Fruit fly (Drosophila melanogaster) whole organism, wandering third instar larva: ENCODE results near the gene raptor.

Experiments
- Hr78 ChIP-seq: fragments of >200 bp; optimal IDR thresholded peaks from 2 replicates; lab custom pipeline; 2017; ENCODE audit warnings: missing biosample characterization, missing genetic modification characterization
- OdsH ChIP-seq: fragments of 200-800 bp; sonication (Bioruptor generic); optimal IDR thresholded peaks from 2 replicates; lab custom pipeline; 2016; ENCODE audit warnings: missing biosample characterization, mild to moderate bottlenecking, missing genetic modification characterization
- ey ChIP-seq: fragments of 200-800 bp; sonication (Bioruptor generic); optimal IDR thresholded peaks from 2 replicates; lab custom pipeline; 2016; ENCODE audit warnings: missing biosample characterization, missing genetic modification characterization
- psq ChIP-seq: fragments of 200-800 bp; sonication (Bioruptor generic); optimal IDR thresholded peaks from 3 replicates; lab custom pipeline; 2017; ENCODE audit warnings: missing biosample characterization, mild to moderate bottlenecking, missing genetic modification characterization, moderate library complexity
- usp ChIP-seq: fragments of >200 bp; optimal IDR thresholded peaks from 2 replicates; lab custom pipeline; 2017; ENCODE audit warnings: missing biosample characterization, missing genetic modification characterization

DNA sequence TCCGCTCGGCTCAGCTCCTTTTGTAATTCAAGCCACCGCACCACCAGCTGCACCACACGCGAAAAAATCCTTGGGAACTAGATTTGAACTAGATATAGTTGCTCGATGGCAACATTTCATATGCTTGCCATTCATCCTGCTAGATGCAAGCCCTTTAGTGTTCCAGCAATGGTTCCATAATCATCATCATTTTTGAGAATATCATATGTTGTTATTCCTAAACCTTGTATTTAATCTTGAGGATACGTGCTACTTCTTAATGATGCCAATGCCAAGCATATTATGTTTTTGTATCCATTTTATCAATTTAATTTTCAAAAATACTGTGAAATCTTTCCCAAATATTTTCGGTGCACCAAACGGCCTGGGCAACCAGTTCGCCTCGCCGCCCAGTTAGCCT is 37.1 kb downstream of the raptor start:
- no peak for TF ChIP-seq Hr78 (GFP tag; lab: Kevin White, UChicago)
- TF ChIP-seq OdsH (GFP tag; lab: Kevin White, UChicago), result no peak
- no peak for TF ChIP-seq usp
- TF ChIP-seq psq (GFP tag; lab: Kevin White, UChicago), result no peak
- TF ChIP-seq ey (GFP tag; lab: Kevin White, UChicago), result no peak
